Fruit fly (Drosophila melanogaster): ENCODE data around the gene Zip71B.

Gene Zip71B

DNA sequence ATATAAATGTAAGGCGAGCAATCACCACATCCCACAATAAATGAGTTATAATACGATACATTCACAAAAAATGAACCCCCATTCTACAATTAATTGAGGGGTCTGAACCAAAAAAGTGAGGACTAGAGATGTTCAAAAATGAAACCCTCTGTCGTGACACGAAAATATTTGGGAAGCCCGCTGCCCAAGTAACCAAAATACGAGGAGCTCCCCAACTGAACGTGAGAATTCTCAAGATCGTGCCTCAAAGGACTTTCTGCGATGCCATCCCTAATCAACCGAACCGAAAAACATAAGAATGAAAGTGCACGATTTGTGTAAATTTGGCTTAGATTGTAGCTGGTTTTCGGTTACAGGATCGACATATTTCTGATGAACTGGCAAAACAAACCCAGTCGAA is 17.6 kb upstream of the Zip71B start, which contains the start of gene Ocho (continued):
- TF ChIP-seq trem (tag; optimal IDR thresholded peaks at IDR 0.05) (no peak), crc (GFP tag; optimal IDR thresholded peaks at IDR 0.05) (no peak), ase (GFP tag; IDR thresholded peaks at IDR 0.05) (no peak), CG10462 (GFP tag; optimal IDR thresholded peaks at IDR 0.05) (no peak), gem (tag; optimal IDR thresholded peaks at IDR 0.05) (no peak), CG13287 (GFP tag; IDR thresholded peaks at IDR 0.05; ENCODE audit: partially characterized antibody) (no peak), gcm (GFP tag; optimal IDR thresholded peaks at IDR 0.05) (peak; percentile 4), nau (GFP tag; optimal IDR thresholded peaks at IDR 0.05) (no peak), stwl (tag; optimal IDR thresholded peaks at IDR 0.05) (peak; percentile 3), Dek (tag; optimal IDR thresholded peaks at IDR 0.05) (no peak), pho (GFP tag; optimal IDR thresholded peaks at IDR 0.05) (no peak), Sox100B (GFP tag; optimal IDR thresholded peaks at IDR 0.05) (no peak), Opbp (GFP tag; IDR thresholded peaks at IDR 0.05; ENCODE audit: partially characterized antibody) (peak; percentile 64; the same call in 2 of the 3 replicates), cas (GFP tag; IDR thresholded peaks at IDR 0.05) (no peak), zf30C (GFP tag; optimal IDR thresholded peaks at IDR 0.05) (no peak), sim (GFP tag; IDR thresholded peaks at IDR 0.05) (no peak), usp (GFP tag; optimal IDR thresholded peaks at IDR 0.05) (no peak), Mrtf (GFP tag; IDR thresholded peaks at IDR 0.05) (no peak), CG15269 (tag; optimal IDR thresholded peaks at IDR 0.05) (no peak)

DNA sequence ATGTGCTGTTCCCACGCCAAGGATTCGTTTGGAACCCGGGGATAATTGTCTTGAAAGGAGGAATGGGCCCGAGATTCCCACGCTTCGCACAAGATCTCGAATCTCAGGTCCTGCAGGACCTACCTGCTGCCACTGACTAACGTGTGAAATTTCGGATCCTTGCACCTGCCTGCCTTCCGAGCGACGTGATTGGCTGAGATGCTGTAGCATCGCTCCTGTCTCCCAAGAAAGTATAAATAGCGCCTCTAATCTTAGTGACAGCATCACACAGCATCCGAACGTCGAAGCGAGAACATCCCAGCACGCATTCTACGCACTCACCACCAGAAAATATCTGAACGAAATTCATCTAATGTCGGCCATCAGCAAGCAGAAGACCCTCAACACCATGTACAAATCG is 17.1 kb upstream of the Zip71B start:
- peak; percentile 50; the same call in 1 of the 2 replicates for TF ChIP-seq chm (GFP tag; IDR thresholded peaks at IDR 0.05)
- TF ChIP-seq pum (GFP tag; optimal IDR thresholded peaks at IDR 0.05) = no peak
- TF ChIP-seq Atf3 (GFP tag; optimal IDR thresholded peaks at IDR 0.05) = no peak
- no peak for TF ChIP-seq Ptx1 (GFP tag; IDR thresholded peaks at IDR 0.05)
- TF ChIP-seq GATAe (GFP tag; conservative IDR thresholded peaks at IDR 0.05) = no peak
- TF ChIP-seq tin (GFP tag; optimal IDR thresholded peaks at IDR 0.05) = no peak
- TF ChIP-seq D (optimal IDR thresholded peaks at IDR 0.05) = peak; percentile 92
- no peak for TF ChIP-seq D (GFP tag; optimal IDR thresholded peaks at IDR 0.05)
- TF ChIP-seq CG10267 (tag; optimal IDR thresholded peaks at IDR 0.05) = no peak
- TF ChIP-seq insv (GFP tag; optimal IDR thresholded peaks at IDR 0.05) = peak in 1 of 2 experiments; percentile 32
- TF ChIP-seq Nf-YA (GFP tag; IDR thresholded peaks at IDR 0.05) = no peak
- TF ChIP-seq Nf-YC (tag; optimal IDR thresholded peaks at IDR 0.05) = peak; percentile 66
- TF ChIP-seq klu (GFP tag; IDR thresholded peaks at IDR 0.05) = no peak
- peak; percentile 32 for TF ChIP-seq Med (GFP tag)
- TF ChIP-seq tap (tag; optimal IDR thresholded peaks at IDR 0.05) = no peak
- TF ChIP-seq lilli (GFP tag; optimal IDR thresholded peaks at IDR 0.05) = peak; percentile 12
- peak; percentile 22; the same call in 1 of the 2 replicates for TF ChIP-seq CG10959 (GFP tag; IDR thresholded peaks at IDR 0.05)
- TF ChIP-seq vfl (GFP tag; optimal IDR thresholded peaks at IDR 0.05) = no peak
- TF ChIP-seq CG8281 (tag; optimal IDR thresholded peaks at IDR 0.05) = no peak
- TF ChIP-seq Kr (GFP tag; optimal IDR thresholded peaks at IDR 0.05) = peak; percentile 8
- TF ChIP-seq CG16813 (GFP tag; IDR thresholded peaks at IDR 0.05; ENCODE audit: partially characterized antibody) = no peak
- no peak for TF ChIP-seq chif (GFP tag; optimal IDR thresholded peaks at IDR 0.05)
- TF ChIP-seq CG17568 (GFP tag; optimal IDR thresholded peaks at IDR 0.05) = no peak
- no peak for TF ChIP-seq BtbVII (GFP tag; optimal IDR thresholded peaks at IDR 0.05)
- TF ChIP-seq CG12236 (GFP tag; optimal IDR thresholded peaks at IDR 0.05) = no peak
- no peak for TF ChIP-seq vvl (GFP tag; IDR thresholded peaks at IDR 0.05)
- no peak for TF ChIP-seq CG15011 (GFP tag; optimal IDR thresholded peaks at IDR 0.05)
- peak; percentile 13 for TF ChIP-seq Tbp (GFP tag; optimal IDR thresholded peaks at IDR 0.05)
- peak; percentile 84 for TF ChIP-seq Nf-YB (GFP tag; optimal IDR thresholded peaks at IDR 0.05)
- TF ChIP-seq eve (GFP tag; optimal IDR thresholded peaks at IDR 0.05) = no peak
- peak in 1 of 2 experiments; percentile 19 for TF ChIP-seq tll (GFP tag; optimal IDR thresholded peaks at IDR 0.05)
- no peak for TF ChIP-seq CG11093 (GFP tag; IDR thresholded peaks at IDR 0.05)
- TF ChIP-seq zfh1 (GFP tag; IDR thresholded peaks at IDR 0.05) = peak; percentile 51; the same call in 1 of the 3 replicates
